Fruit fly (Drosophila melanogaster) whole organism, wandering third instar larva: ENCODE measurements around the gene CG18809.

Source experiments
- Abd-B ChIP-seq: fragments of >200 bp; optimal IDR thresholded peaks from 2 replicates; lab custom pipeline; 2017; ENCODE audit warnings: missing biosample characterization, missing genetic modification characterization
- CG9705 ChIP-seq: fragments of 200-800 bp; sonication (Bioruptor generic); optimal IDR thresholded peaks from 2 replicates; lab custom pipeline; 2018; ENCODE audit warnings: missing biosample characterization, mild to moderate bottlenecking, missing genetic modification characterization
- Dfd ChIP-seq: fragments of >200 bp; optimal IDR thresholded peaks from 2 replicates; lab custom pipeline; 2017; ENCODE audit warnings: missing biosample characterization, missing genetic modification characterization
- Dif ChIP-seq: fragments of 200-275, 200-300 bp; sonication (Bioruptor generic); optimal IDR thresholded peaks from 2 replicates; lab custom pipeline; 2018; ENCODE audit warnings: missing biosample characterization, missing genetic modification characterization; ENCODE audit not compliant: partially characterized antibody
- GATAd ChIP-seq: sonication (Bioruptor generic); optimal IDR thresholded peaks from 2 replicates; lab custom pipeline; 2016; ENCODE audit warnings: missing biosample characterization, missing genetic modification characterization
- HLH106 ChIP-seq: fragments of 200-800 bp; optimal IDR thresholded peaks from 3 replicates; lab custom pipeline; 2019; ENCODE audit warnings: missing biosample characterization, mild to moderate bottlenecking, missing genetic modification characterization, moderate library complexity
- Hnf4 ChIP-seq: fragments of 200-800 bp; sonication (Bioruptor generic); optimal IDR thresholded peaks from 2 replicates; lab custom pipeline; 2016; ENCODE audit warnings: missing biosample characterization, mild to moderate bottlenecking, missing genetic modification characterization
- Hr78 ChIP-seq: fragments of >200 bp; optimal IDR thresholded peaks from 2 replicates; lab custom pipeline; 2017; ENCODE audit warnings: missing biosample characterization, missing genetic modification characterization
- Hr83 ChIP-seq: fragments of 200-300 bp; sonication (Bioruptor generic); optimal IDR thresholded peaks from 2 replicates; lab custom pipeline; 2016; ENCODE audit warnings: missing biosample characterization, mild to moderate bottlenecking, missing genetic modification characterization, moderate library complexity; ENCODE audit not compliant: poor library complexity, severe bottlenecking
- Jra ChIP-seq: sonication (Bioruptor generic); optimal IDR thresholded peaks from 2 replicates; lab custom pipeline; 2016; ENCODE audit warnings: missing biosample characterization, missing genetic modification characterization
- Mio ChIP-seq: sonication (Bioruptor generic); optimal IDR thresholded peaks from 2 replicates; lab custom pipeline; 2016; ENCODE audit warnings: missing biosample characterization, missing genetic modification characterization
- Myc ChIP-seq: fragments of >200 bp; optimal IDR thresholded peaks from 2 replicates; lab custom pipeline; 2017
- N ChIP-seq: fragments of >200 bp; optimal IDR thresholded peaks from 2 replicates; lab custom pipeline; 2018; ENCODE audit warnings: missing biosample characterization, missing external identifiers, missing genetic modification characterization
- OdsH ChIP-seq: fragments of 200-800 bp; sonication (Bioruptor generic); optimal IDR thresholded peaks from 2 replicates; lab custom pipeline; 2016; ENCODE audit warnings: missing biosample characterization, mild to moderate bottlenecking, missing genetic modification characterization
- Rel ChIP-seq, 2 experiments: fragments of 200-800 bp; sonication (Bioruptor generic) in 1 of 2; optimal IDR thresholded peaks; 2 replicates in 1 of 2; 3 replicates in 1 of 2; lab custom pipeline; 2016 to 2019; ENCODE audit warnings: mild to moderate bottlenecking in 2 of 2, missing biosample characterization in 2 of 2, missing genetic modification characterization in 2 of 2, moderate library complexity in 1 of 2
- Sp1 ChIP-seq: fragments of 200-800 bp; sonication (Bioruptor generic); optimal IDR thresholded peaks from 3 replicates; lab custom pipeline; 2019; ENCODE audit warnings: missing biosample characterization, mild to moderate bottlenecking, missing genetic modification characterization, moderate library complexity
- Vsx2 ChIP-seq: fragments of 200-300, 225-300 bp; sonication (Bioruptor generic); optimal IDR thresholded peaks from 2 replicates; lab custom pipeline; 2018; ENCODE audit warnings: missing biosample characterization, missing genetic modification characterization; ENCODE audit not compliant: partially characterized antibody
- br ChIP-seq: fragments of 200-800 bp; sonication (Bioruptor generic); optimal IDR thresholded peaks from 2 replicates; lab custom pipeline; 2016; ENCODE audit warnings: missing biosample characterization, missing genetic modification characterization
- brk ChIP-seq: fragments of 200-800 bp; sonication (Bioruptor generic); optimal IDR thresholded peaks from 2 replicates; lab custom pipeline; 2016; ENCODE audit warnings: missing biosample characterization, mild to moderate bottlenecking, missing genetic modification characterization
- dmrt93B ChIP-seq: fragments of 200-800 bp; sonication (Bioruptor generic); optimal IDR thresholded peaks from 2 replicates; lab custom pipeline; 2018; ENCODE audit warnings: missing biosample characterization, mild to moderate bottlenecking, missing genetic modification characterization
- ey ChIP-seq: fragments of 200-800 bp; sonication (Bioruptor generic); optimal IDR thresholded peaks from 2 replicates; lab custom pipeline; 2016; ENCODE audit warnings: missing biosample characterization, missing genetic modification characterization
- foxo ChIP-seq, 2 experiments: fragments of 200-800 bp; sonication (Bioruptor generic); optimal IDR thresholded peaks; 2 replicates in 1 of 2; 3 replicates in 1 of 2; lab custom pipeline; 2016 to 2017; ENCODE audit warnings: missing biosample characterization in 2 of 2, missing genetic modification characterization in 2 of 2
- h ChIP-seq: fragments of 200-800 bp; sonication (Bioruptor generic); optimal IDR thresholded peaks from 3 replicates; lab custom pipeline; 2016; ENCODE audit warnings: missing biosample characterization, mild to moderate bottlenecking, missing genetic modification characterization
- lola ChIP-seq: fragments of >200 bp; optimal IDR thresholded peaks from 2 replicates; lab custom pipeline; 2017; ENCODE audit warnings: missing biosample characterization, missing genetic modification characterization
- rgr ChIP-seq: fragments of 200-800 bp; sonication (Bioruptor generic); optimal IDR thresholded peaks from 3 replicates; lab custom pipeline; 2016; ENCODE audit warnings: missing biosample characterization, mild to moderate bottlenecking, missing genetic modification characterization
- sage ChIP-seq: fragments of 200-800 bp; sonication (Bioruptor generic); optimal IDR thresholded peaks from 2 replicates; lab custom pipeline; 2016; ENCODE audit warnings: missing biosample characterization, mild to moderate bottlenecking, missing genetic modification characterization
- sv ChIP-seq: fragments of 200-800 bp; sonication (Bioruptor generic); optimal IDR thresholded peaks from 3 replicates; lab custom pipeline; 2016; ENCODE audit warnings: missing biosample characterization, missing genetic modification characterization
- tai ChIP-seq: sonication (Bioruptor generic); optimal IDR thresholded peaks from 2 replicates; lab custom pipeline; 2016; ENCODE audit warnings: missing biosample characterization, missing genetic modification characterization
- usp ChIP-seq: fragments of >200 bp; optimal IDR thresholded peaks from 2 replicates; lab custom pipeline; 2017; ENCODE audit warnings: missing biosample characterization, missing genetic modification characterization

Gene CG18809

DNA sequence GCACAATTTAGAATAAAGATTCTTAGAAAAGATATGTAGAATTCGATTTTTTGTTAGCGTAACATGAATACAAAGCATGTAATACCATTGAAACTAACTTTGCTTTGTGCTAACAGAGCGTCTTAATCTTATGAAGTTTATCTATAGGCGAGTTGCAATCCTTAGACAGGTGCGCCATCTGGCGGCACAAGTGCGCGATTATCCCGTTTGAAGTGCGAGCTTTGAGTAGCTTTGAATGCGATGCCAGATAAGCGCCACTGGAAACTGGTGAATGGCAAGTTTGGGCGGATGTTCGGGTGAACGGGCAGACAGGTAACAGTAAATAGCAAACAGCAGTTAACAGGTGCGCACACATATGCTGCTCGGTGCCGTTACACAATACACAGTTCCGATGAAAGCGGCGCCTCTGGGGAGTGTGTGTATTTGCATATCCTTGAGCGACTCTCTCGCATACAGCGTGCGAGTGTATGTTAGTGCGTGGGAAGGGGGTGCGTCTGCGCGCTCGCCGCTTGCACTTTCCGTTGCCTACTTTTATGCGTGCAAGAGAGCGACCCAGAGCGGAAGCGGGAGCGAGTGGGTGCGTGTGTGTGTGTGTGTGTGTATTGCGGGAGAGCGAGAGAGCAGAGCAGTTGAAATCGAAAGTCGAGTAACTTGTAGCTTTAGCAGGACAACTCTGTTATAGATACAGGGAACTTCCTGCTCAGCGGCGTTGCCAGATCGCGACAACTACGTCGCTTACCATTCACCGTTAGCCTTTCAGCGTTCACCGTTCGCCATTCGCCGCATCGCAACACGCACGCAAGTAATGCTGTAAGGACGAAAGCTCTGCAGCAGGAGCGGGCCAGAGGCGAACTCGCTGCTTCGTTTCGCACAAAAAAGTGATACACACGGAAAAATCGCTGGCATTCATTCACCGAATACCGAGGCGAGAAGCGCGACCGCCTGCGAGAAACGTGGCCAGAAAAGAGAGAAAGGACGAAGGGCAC is 25.9 kb downstream of the CG18809 start, which contains the start of gene CG12531:
CG12531 (plus strand) TSS at position 936 of the 986 bp plus-strand sequence.
- TF ChIP-seq Dfd (GFP tag; lab: Kevin White, UChicago) (no peak), CG9705 (no peak), h (GFP tag; lab: Kevin White, UChicago) (no peak), brk (GFP tag; lab: Kevin White, UChicago) (no peak), HLH106 (tag; lab: Kevin White, UChicago) (no peak), ey (GFP tag; lab: Kevin White, UChicago) (no peak), sv (GFP tag; lab: Kevin White, UChicago) (no peak), rgr (GFP tag; lab: Kevin White, UChicago) (no peak), Rel (GFP tag; optimal IDR thresholded peaks at IDR 0.05; lab: Kevin White, UChicago) (no peak), Rel (tag; optimal IDR thresholded peaks at IDR 0.05; lab: Kevin White, UChicago) (no peak), Hnf4 (no peak), br (no peak)

DNA sequence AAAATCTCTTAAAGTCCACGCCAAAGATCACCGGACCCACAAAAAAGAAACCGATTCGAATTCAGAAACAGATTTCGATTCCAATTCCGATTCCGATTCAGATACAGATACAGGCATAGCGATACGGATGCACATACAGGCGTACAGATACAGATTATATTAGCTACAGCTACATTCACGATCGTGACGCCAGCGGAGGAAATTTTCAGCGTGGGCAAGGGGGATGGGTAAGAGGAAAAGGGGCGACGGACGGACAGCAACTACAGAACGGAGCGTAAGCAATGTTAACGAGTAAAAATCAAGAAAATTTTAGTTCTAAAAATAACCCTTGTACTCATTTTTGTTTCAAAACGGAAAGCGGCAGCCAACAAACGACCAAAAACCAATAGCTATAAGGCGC is 27.1 kb downstream of the CG18809 start:
- no peak for TF ChIP-seq CG9705
- TF ChIP-seq usp, result no peak
- TF ChIP-seq h (GFP tag; lab: Kevin White, UChicago), result no peak
- no peak for TF ChIP-seq brk (GFP tag; lab: Kevin White, UChicago)

DNA sequence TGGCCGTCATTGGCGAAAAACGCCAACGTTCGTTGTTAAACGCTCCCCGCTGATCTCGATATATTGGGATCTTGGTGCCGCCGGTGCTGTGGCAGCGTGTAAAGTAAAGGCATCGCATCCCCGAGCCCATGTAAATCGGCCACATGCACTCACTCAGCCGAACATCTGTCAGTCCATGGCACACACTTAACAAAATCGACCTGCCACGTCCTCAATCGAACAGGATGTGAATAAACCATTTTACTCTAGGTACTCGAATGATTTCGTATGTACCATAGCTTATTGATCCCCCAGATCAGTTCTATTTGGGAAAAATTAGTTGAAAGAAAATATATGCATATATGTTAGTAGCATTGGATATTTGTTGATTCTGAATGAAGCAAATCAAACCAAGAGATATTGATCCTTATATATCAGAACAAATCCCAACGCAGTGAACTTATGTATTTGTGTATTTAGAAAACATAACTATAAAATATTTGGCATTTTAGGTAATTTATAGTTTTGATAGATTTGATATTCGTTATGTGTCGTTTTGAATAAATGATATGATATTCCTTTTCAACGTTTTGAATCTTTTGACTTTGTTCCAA is 27.7 kb downstream of the CG18809 start:
- TF ChIP-seq dmrt93B (GFP tag; lab: Kevin White, UChicago), result no peak
- no peak for TF ChIP-seq Mio (GFP tag; lab: Kevin White, UChicago)
- TF ChIP-seq OdsH, result no peak
- TF ChIP-seq brk (GFP tag; lab: Kevin White, UChicago), result no peak
- no peak for TF ChIP-seq N (GFP tag; lab: Kevin White, UChicago)
- no peak for TF ChIP-seq sage (GFP tag; lab: Kevin White, UChicago)
- TF ChIP-seq Rel (GFP tag; optimal IDR thresholded peaks at IDR 0.05; lab: Kevin White, UChicago), result no peak
- no peak for TF ChIP-seq Rel (tag; optimal IDR thresholded peaks at IDR 0.05; lab: Kevin White, UChicago)
- TF ChIP-seq Hr83 (GFP tag; lab: Kevin White, UChicago), result no peak
- TF ChIP-seq lola, result no peak
- TF ChIP-seq CG9705, result no peak
- TF ChIP-seq Hr78 (GFP tag; lab: Kevin White, UChicago), result no peak
- TF ChIP-seq ey (GFP tag; lab: Kevin White, UChicago), result no peak
- no peak for TF ChIP-seq tai (GFP tag; lab: Kevin White, UChicago)
- no peak for TF ChIP-seq Myc (lab: Kevin White, UChicago)
- TF ChIP-seq sv (GFP tag; lab: Kevin White, UChicago), result no peak
- TF ChIP-seq Dfd (GFP tag; lab: Kevin White, UChicago), result no peak
- no peak for TF ChIP-seq Dif (GFP tag; lab: Kevin White, UChicago)
- TF ChIP-seq GATAd (GFP tag; lab: Kevin White, UChicago), result no peak
- TF ChIP-seq Jra, result no peak

DNA sequence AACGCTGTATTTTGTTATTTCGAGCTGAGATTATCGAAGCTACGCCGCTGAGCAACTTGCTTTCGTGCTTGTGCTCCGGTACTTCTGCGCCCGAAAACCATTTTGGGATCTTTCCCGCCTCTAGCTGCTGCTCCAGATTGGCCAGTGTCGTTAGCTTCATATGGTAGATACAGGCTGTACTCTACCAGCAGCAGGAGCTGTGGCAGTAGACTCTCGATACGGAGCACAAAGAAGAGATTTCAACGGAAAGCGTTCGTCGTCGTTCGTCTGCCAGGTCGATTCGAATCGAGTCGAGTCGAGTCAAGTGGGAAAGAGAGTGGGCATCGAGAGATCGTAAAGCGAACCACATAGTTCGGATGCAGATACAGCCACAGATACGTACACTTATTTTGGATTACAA is 29.3 kb downstream of the CG18809 start:
- TF ChIP-seq Myc (lab: Kevin White, UChicago) (no peak), Sp1 (GFP tag; lab: Kevin White, UChicago) (no peak), GATAd (GFP tag; lab: Kevin White, UChicago) (no peak), Dif (GFP tag; lab: Kevin White, UChicago) (no peak), foxo (GFP tag; optimal IDR thresholded peaks at IDR 0.05; lab: Kevin White, UChicago) (no peak), Rel (GFP tag; optimal IDR thresholded peaks at IDR 0.05; lab: Kevin White, UChicago) (no peak), Rel (tag; optimal IDR thresholded peaks at IDR 0.05; lab: Kevin White, UChicago) (no peak), br (no peak), Dfd (GFP tag; lab: Kevin White, UChicago) (no peak), Jra (no peak), CG9705 (no peak), Hnf4 (no peak), Abd-B (GFP tag; lab: Kevin White, UChicago) (no peak), Vsx2 (GFP tag; lab: Kevin White, UChicago) (no peak)
